Worm (Caenorhabditis elegans) whole organism, L4 larva: ENCODE results near the gene F39F10.5.

Experiments used
- F44E2.7 ChIP-seq: fragments of 200-800 bp; sonication (Bioruptor generic); IDR thresholded peaks from 2 replicates; pipeline ENCODE4 v2.1.2; 2022; ENCODE audit warnings: missing genetic modification characterization, missing compliant biosample characterization
- R02D3.7 ChIP-seq: fragments of 150-350 bp; sonication (generic microtip); optimal IDR thresholded peaks from 3 replicates; lab custom pipeline; 2014; ENCODE audit warnings: missing biosample characterization, missing genetic modification characterization
- Y48G9A.11 ChIP-seq: fragments of 200-800 bp; sonication (Bioruptor generic); IDR thresholded peaks from 2 replicates; pipeline ENCODE4 v1.3.6; 2022; ENCODE audit warnings: missing genetic modification reagents, missing genetic modification characterization, missing compliant biosample characterization
- Y75B8A.6 ChIP-seq: fragments of 200-800 bp; sonication (Bioruptor generic); IDR thresholded peaks from 2 replicates; pipeline ENCODE4 v1.3.6; 2022; ENCODE audit warnings: missing genetic modification reagents, missing genetic modification characterization, missing compliant biosample characterization
- ZK546.5 ChIP-seq, 2 experiments: sonication (generic microtip); optimal IDR thresholded peaks; 2 replicates each; lab custom pipeline; 2017; ENCODE audit warnings: missing biosample characterization in 2 of 2, missing genetic modification characterization in 2 of 2
- arid-1 ChIP-seq: fragments of 200-800 bp; sonication (Bioruptor generic); conservative IDR thresholded peaks from 2 replicates; pipeline ENCODE4 v1.3.6; 2022; ENCODE audit warnings: missing genetic modification reagents, missing genetic modification characterization, missing compliant biosample characterization
- attf-4 ChIP-seq: sonication (generic microtip); optimal IDR thresholded peaks from 3 replicates; lab custom pipeline; 2017; ENCODE audit warnings: missing biosample characterization, missing genetic modification characterization
- ceh-20 ChIP-seq: fragments of 200-800 bp; sonication (Bioruptor generic); IDR thresholded peaks from 2 replicates; pipeline ENCODE4 v1.3.6; 2022; ENCODE audit warnings: missing genetic modification reagents, missing genetic modification characterization, missing compliant biosample characterization
- ceh-28 ChIP-seq: fragments of 150-350 bp; optimal IDR thresholded peaks from 2 replicates; lab custom pipeline; 2014; ENCODE audit warnings: missing biosample characterization, missing genetic modification reagents, missing genetic modification characterization
- ceh-62 ChIP-seq: sonication (generic microtip); optimal IDR thresholded peaks from 2 replicates; lab custom pipeline; 2017; ENCODE audit warnings: missing biosample characterization, missing genetic modification characterization
- ceh-82 ChIP-seq: sonication (generic microtip); optimal IDR thresholded peaks from 2 replicates; lab custom pipeline; 2017; ENCODE audit warnings: missing biosample characterization, missing genetic modification characterization
- ces-1 ChIP-seq: fragments of 150-350 bp; sonication (generic microtip); optimal IDR thresholded peaks from 4 replicates; lab custom pipeline; 2014; ENCODE audit warnings: missing biosample characterization, missing genetic modification reagents, missing genetic modification characterization
- ctbp-1 ChIP-seq: fragments of 200-800 bp; sonication (Bioruptor generic); IDR thresholded peaks from 2 replicates; pipeline ENCODE4 v1.3.6; 2022; ENCODE audit warnings: missing genetic modification reagents, missing genetic modification characterization, missing compliant biosample characterization
- daf-16 ChIP-seq, 3 experiments: sonication (generic microtip); optimal IDR thresholded peaks; 2 replicates each; lab custom pipeline; 2016 to 2017; ENCODE audit warnings: missing genetic modification characterization in 3 of 3, missing genetic modification reagents in 3 of 3, mild to moderate bottlenecking in 2 of 3, missing compliant biosample characterization in 2 of 3, missing biosample characterization in 1 of 3, moderate library complexity in 1 of 3
- daf-8 ChIP-seq: fragments of 200-800 bp; sonication (Bioruptor generic); IDR thresholded peaks from 2 replicates; pipeline ENCODE4 v1.3.6; 2022; ENCODE audit warnings: missing genetic modification characterization, missing compliant biosample characterization
- dmd-6 ChIP-seq: fragments of 200-800 bp; sonication (Bioruptor generic); IDR thresholded peaks from 2 replicates; pipeline ENCODE4 v1.3.6; 2022; ENCODE audit warnings: missing genetic modification reagents, missing genetic modification characterization, missing compliant biosample characterization
- dmd-8 ChIP-seq: fragments of 200-800 bp; sonication (Bioruptor generic); IDR thresholded peaks from 2 replicates; pipeline ENCODE4 v1.3.6; 2022; ENCODE audit warnings: missing genetic modification characterization, missing compliant biosample characterization
- dpl-1 ChIP-seq: fragments of 150-350 bp; optimal IDR thresholded peaks from 2 replicates; lab custom pipeline; 2014; ENCODE audit warnings: missing biosample characterization, missing genetic modification reagents, missing genetic modification characterization
- duxl-1 ChIP-seq: sonication (generic microtip); optimal IDR thresholded peaks from 2 replicates; lab custom pipeline; 2016; ENCODE audit warnings: mild to moderate bottlenecking, missing genetic modification characterization, moderate library complexity, missing compliant biosample characterization; ENCODE audit not compliant: poor library complexity
- egl-43 ChIP-seq: fragments of 200-800 bp; sonication (Bioruptor generic); IDR thresholded peaks from 2 replicates; pipeline ENCODE4 v1.3.6; 2022; ENCODE audit warnings: missing genetic modification reagents, missing genetic modification characterization, missing compliant biosample characterization
- fkh-10 ChIP-seq: fragments of 150-350 bp; optimal IDR thresholded peaks from 2 replicates; lab custom pipeline; 2014; ENCODE audit warnings: missing biosample characterization, missing genetic modification reagents, missing genetic modification characterization
- fos-1 ChIP-seq: fragments of 150-350 bp; optimal IDR thresholded peaks from 2 replicates; lab custom pipeline; 2014; ENCODE audit warnings: missing biosample characterization, missing genetic modification characterization
- gei-8 ChIP-seq: fragments of 200-800 bp; sonication (Bioruptor generic); optimal IDR thresholded peaks from 2 replicates; lab custom pipeline; 2018; ENCODE audit warnings: mild to moderate bottlenecking, missing genetic modification characterization, missing compliant biosample characterization
- hlh-11 ChIP-seq: fragments of 200-800 bp; sonication (Bioruptor generic); optimal IDR thresholded peaks from 2 replicates; lab custom pipeline; 2018; ENCODE audit warnings: mild to moderate bottlenecking, missing genetic modification characterization, missing compliant biosample characterization
- hlh-30 ChIP-seq: sonication (generic microtip); optimal IDR thresholded peaks from 2 replicates; lab custom pipeline; 2017; ENCODE audit warnings: antibody characterized with exemption, mild to moderate bottlenecking, missing genetic modification characterization, missing compliant biosample characterization; ENCODE audit not compliant: insufficient read depth
- lin-15B ChIP-seq: fragments of 150-350 bp; sonication (generic microtip); optimal IDR thresholded peaks from 3 replicates; lab custom pipeline; 2014; ENCODE audit warnings: missing biosample characterization, missing genetic modification characterization
- lin-38 ChIP-seq: fragments of 200-800 bp; sonication (Bioruptor generic); IDR thresholded peaks from 2 replicates; pipeline ENCODE4 v1.3.6; 2022; ENCODE audit warnings: missing genetic modification reagents, missing genetic modification characterization, missing compliant biosample characterization
- madf-5 ChIP-seq, 2 experiments: fragments of 200-800 bp; sonication (Bioruptor generic); IDR thresholded peaks; 2 replicates each; pipeline ENCODE4 v1.3.6; 2022; ENCODE audit warnings: missing compliant biosample characterization in 2 of 2, missing genetic modification characterization in 2 of 2
- madf-9 ChIP-seq: fragments of 200-800 bp; sonication (Bioruptor generic); conservative IDR thresholded peaks from 2 replicates; pipeline ENCODE4 v1.3.6; 2022; ENCODE audit warnings: missing genetic modification reagents, missing genetic modification characterization, missing compliant biosample characterization
- mdt-29 ChIP-seq: fragments of 200-800 bp; sonication (Bioruptor generic); IDR thresholded peaks from 2 replicates; pipeline ENCODE4 v1.3.6; 2022; ENCODE audit warnings: missing genetic modification reagents, missing genetic modification characterization, missing compliant biosample characterization
- mxl-3 ChIP-seq: fragments of 200-800 bp; sonication (Bioruptor generic); optimal IDR thresholded peaks from 2 replicates; lab custom pipeline; 2018; ENCODE audit warnings: mild to moderate bottlenecking, missing genetic modification characterization, missing compliant biosample characterization
- nhr-11 ChIP-seq: fragments of 150-350 bp; optimal IDR thresholded peaks from 2 replicates; lab custom pipeline; 2014; ENCODE audit warnings: missing biosample characterization, missing genetic modification characterization
- nhr-237 ChIP-seq: sonication (generic microtip); optimal IDR thresholded peaks from 2 replicates; lab custom pipeline; 2017; ENCODE audit warnings: missing biosample characterization, missing genetic modification characterization
- nhr-25 ChIP-seq: sonication (generic microtip); optimal IDR thresholded peaks from 2 replicates; lab custom pipeline; 2017; ENCODE audit warnings: missing genetic modification characterization, mild to moderate bottlenecking, missing compliant biosample characterization, antibody characterized with exemption, moderate library complexity, borderline replicate concordance; ENCODE audit not compliant: insufficient read depth
- nhr-41 ChIP-seq: fragments of 200-800 bp; sonication (Bioruptor generic); IDR thresholded peaks from 2 replicates; pipeline ENCODE4 v1.3.6; 2022; ENCODE audit warnings: missing genetic modification reagents, missing genetic modification characterization, missing compliant biosample characterization
- nhr-6 ChIP-seq: fragments of 150-350 bp; optimal IDR thresholded peaks from 2 replicates; lab custom pipeline; 2014; ENCODE audit warnings: missing biosample characterization, missing genetic modification characterization
- nhr-77 ChIP-seq: fragments of 150-350 bp; optimal IDR thresholded peaks from 2 replicates; lab custom pipeline; 2014; ENCODE audit warnings: missing biosample characterization, missing genetic modification characterization
- pha-4 ChIP-seq, 2 experiments: fragments of 150-350 bp in 1 of 2; fragments of 200-800 bp in 1 of 2; sonication (Bioruptor generic) in 1 of 2; IDR thresholded peaks in 1 of 2; optimal IDR thresholded peaks in 1 of 2; 2 replicates each; pipeline versions ENCODE4 v1.3.6 to Lab custom; 2014 to 2022; ENCODE audit warnings: missing genetic modification characterization in 2 of 2, missing genetic modification reagents in 2 of 2, missing biosample characterization in 1 of 2, missing compliant biosample characterization in 1 of 2
- pqm-1 ChIP-seq: sonication (generic microtip); optimal IDR thresholded peaks from 2 replicates; lab custom pipeline; 2017; ENCODE audit warnings: missing biosample characterization, missing genetic modification characterization
- skn-1 ChIP-seq: fragments of 150-350 bp; optimal IDR thresholded peaks from 2 replicates; lab custom pipeline; 2014; ENCODE audit warnings: missing biosample characterization, missing genetic modification characterization
- spr-1 ChIP-seq: sonication (generic microtip); optimal IDR thresholded peaks from 2 replicates; lab custom pipeline; 2016; ENCODE audit warnings: mild to moderate bottlenecking, missing genetic modification characterization, missing compliant biosample characterization
- unc-130 ChIP-seq: sonication (generic microtip); optimal IDR thresholded peaks from 2 replicates; lab custom pipeline; 2016; ENCODE audit warnings: missing genetic modification reagents, missing genetic modification characterization, missing compliant biosample characterization
- unc-39 ChIP-seq: sonication (generic microtip); optimal IDR thresholded peaks from 2 replicates; lab custom pipeline; 2017; ENCODE audit warnings: missing biosample characterization, missing genetic modification characterization
- unc-62 ChIP-seq, 3 experiments: fragments of 150-350 bp in 1 of 3; sonication (generic microtip); optimal IDR thresholded peaks in 2 of 3; peaks in 1 of 3; 1 replicate in 1 of 3; 2 replicates in 2 of 3; lab custom pipeline; 2014 to 2017; ENCODE audit warnings: missing biosample characterization in 3 of 3, missing genetic modification characterization in 3 of 3, missing genetic modification reagents in 3 of 3, missing genotype in 1 of 3
- zfp-2 ChIP-seq: sonication (generic microtip); optimal IDR thresholded peaks from 2 replicates; lab custom pipeline; 2016; ENCODE audit warnings: mild to moderate bottlenecking, missing genetic modification characterization, missing compliant biosample characterization
- ztf-11 ChIP-seq: fragments of 150-350 bp; optimal IDR thresholded peaks from 2 replicates; lab custom pipeline; 2014; ENCODE audit warnings: missing biosample characterization, missing genetic modification characterization
- ztf-7 ChIP-seq: fragments of 150-350 bp; optimal IDR thresholded peaks from 2 replicates; lab custom pipeline; 2014; ENCODE audit warnings: missing biosample characterization, missing genetic modification characterization

The F39F10.5 gene

DNA sequence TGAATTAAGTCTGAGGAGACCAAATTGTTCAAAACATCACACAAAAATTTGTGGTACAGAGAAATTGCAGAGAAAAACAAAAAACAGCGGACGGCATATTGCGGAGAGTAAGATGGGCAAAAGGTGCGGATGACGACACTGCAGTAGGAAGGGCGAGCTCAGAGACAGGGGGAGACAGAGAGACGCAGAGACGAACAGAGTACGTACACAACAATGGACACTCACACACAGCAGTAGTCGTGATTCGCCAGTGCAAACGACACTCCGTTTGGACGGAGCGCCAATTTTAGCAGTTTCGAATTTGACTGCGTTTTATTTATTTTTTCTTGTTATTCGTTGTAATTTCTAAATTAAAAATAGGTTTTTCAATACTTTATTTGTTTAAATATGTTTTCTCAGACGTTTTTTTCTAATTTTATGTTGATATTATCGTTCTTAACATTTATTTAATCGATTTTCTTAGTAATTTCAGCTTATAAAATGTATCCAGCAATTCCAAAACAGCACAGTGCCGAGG, 41.1 kb downstream of the F39F10.5 start, which contains the start of gene T20F7.1 (continued):
- no peak for TF ChIP-seq fkh-10 (GFP tag; lab: Kevin White, UChicago)
- TF ChIP-seq madf-9 (GFP tag; lab: Robert Waterston, UW), result no peak
- TF ChIP-seq madf-5 (GFP tag; IDR thresholded peaks at IDR 0.05; lab: Robert Waterston, UW), result no peak
- no peak for TF ChIP-seq ceh-82
- no peak for TF ChIP-seq mdt-29 (GFP tag; lab: Robert Waterston, UW)
- no peak for TF ChIP-seq ctbp-1 (GFP tag; lab: Robert Waterston, UW)
- no peak for TF ChIP-seq duxl-1 (tag; lab: Kevin White, UChicago)
- TF ChIP-seq nhr-237 (tag; lab: Kevin White, UChicago), result no peak
- no peak for TF ChIP-seq egl-43 (GFP tag; lab: Robert Waterston, UW)
- no peak for TF ChIP-seq lin-38 (GFP tag; lab: Robert Waterston, UW)
- no peak for TF ChIP-seq Y48G9A.11
- no peak for TF ChIP-seq Y75B8A.6
- TF ChIP-seq dmd-8 (GFP tag; lab: Robert Waterston, UW), result no peak
- no peak for TF ChIP-seq fos-1 (tag; lab: Kevin White, UChicago)
- TF ChIP-seq ceh-62, result no peak
- TF ChIP-seq F44E2.7, result no peak
- 0 out of 2 replicates have a peak, but pooled peaks have one; percentile 45 for TF ChIP-seq arid-1 (GFP tag; lab: Robert Waterston, UW)
- no peak for TF ChIP-seq ceh-28 (tag; lab: Kevin White, UChicago)
- peak; percentile 84 for TF ChIP-seq hlh-30 (tag; lab: Kevin White, UChicago)
- TF ChIP-seq unc-130 (GFP tag; lab: Kevin White, UChicago), result no peak
- peak; percentile 17 for TF ChIP-seq nhr-6 (tag; lab: Kevin White, UChicago)
- TF ChIP-seq spr-1 (tag; lab: Kevin White, UChicago), result no peak
- TF ChIP-seq nhr-25 (tag; lab: Kevin White, UChicago), result no peak
- peak; percentile 44 for TF ChIP-seq nhr-11 (tag; lab: Kevin White, UChicago)
- peak; percentile 43 for TF ChIP-seq dpl-1 (GFP tag; lab: Kevin White, UChicago)
- TF ChIP-seq pha-4 (GFP tag; IDR thresholded peaks at IDR 0.05; lab: Robert Waterston, UW), result no peak
- TF ChIP-seq pha-4 (tag; optimal IDR thresholded peaks at IDR 0.05; lab: Kevin White, UChicago), result peak; percentile 30
- TF ChIP-seq ztf-7 (tag; lab: Kevin White, UChicago), result no peak
- no peak for TF ChIP-seq ZK546.5 (tag; optimal IDR thresholded peaks at IDR 0.05; lab: Kevin White, UChicago)
- TF ChIP-seq lin-15B (tag; lab: Kevin White, UChicago), result no peak
- no peak for TF ChIP-seq unc-39 (tag; lab: Kevin White, UChicago)
- TF ChIP-seq nhr-41 (GFP tag; lab: Robert Waterston, UW), result no peak
- 0 out of 2 replicates have a peak, but pooled peaks have one; percentile 56 for TF ChIP-seq ceh-20
- TF ChIP-seq daf-8 (GFP tag; lab: Robert Waterston, UW), result no peak
- no peak for TF ChIP-seq attf-4 (tag; lab: Kevin White, UChicago)
- TF ChIP-seq unc-62 (GFP tag; optimal IDR thresholded peaks at IDR 0.05 in 1 of 2; lab: Kevin White, UChicago), result peak in 1 of 2 experiments; percentile 17
- no peak for TF ChIP-seq unc-62 (tag; optimal IDR thresholded peaks at IDR 0.05; lab: Kevin White, UChicago)
- TF ChIP-seq, all 104 proteins: peak for 24

DNA sequence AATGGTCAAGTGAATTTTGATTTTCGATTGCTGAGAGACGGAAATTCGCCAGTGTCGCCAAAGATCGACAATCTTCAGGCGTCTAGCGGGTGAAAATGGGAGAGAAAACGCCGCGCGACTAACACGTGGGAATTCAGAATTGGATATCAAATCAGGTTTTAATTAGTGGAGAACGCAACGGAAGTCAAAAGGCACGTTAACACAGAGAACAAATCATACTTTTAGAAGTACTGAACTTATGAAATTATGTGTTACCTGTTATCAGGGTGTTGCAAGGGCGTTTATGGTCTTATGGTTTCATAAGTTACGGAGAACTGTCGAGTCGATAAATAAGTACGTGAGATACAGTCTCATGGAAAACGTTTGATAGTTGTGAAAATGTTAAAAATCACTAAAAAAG, 42.2 kb downstream of the F39F10.5 start:
- TF ChIP-seq F44E2.7 (no peak), ztf-11 (no peak), pqm-1 (peak; percentile 59), zfp-2 (tag; lab: Kevin White, UChicago) (no peak), daf-16 (GFP tag; optimal IDR thresholded peaks at IDR 0.05; lab: Kevin White, UChicago) (no peak), daf-16 (tag; optimal IDR thresholded peaks at IDR 0.05; lab: Kevin White, UChicago) (peak; percentile 82), nhr-77 (tag; lab: Kevin White, UChicago) (peak; percentile 39), Y75B8A.6 (no peak), gei-8 (GFP tag; lab: Kevin White, UChicago) (no peak), nhr-41 (GFP tag; lab: Robert Waterston, UW) (no peak), unc-62 (GFP tag; optimal IDR thresholded peaks at IDR 0.05 in 1 of 2; lab: Kevin White, UChicago) (peak in 1 of 2 experiments; percentile 89), unc-62 (tag; optimal IDR thresholded peaks at IDR 0.05; lab: Kevin White, UChicago) (no peak), hlh-30 (tag; lab: Kevin White, UChicago) (peak; percentile 73), dpl-1 (GFP tag; lab: Kevin White, UChicago) (no peak), dmd-6 (GFP tag; lab: Robert Waterston, UW) (peak; percentile 68), hlh-11 (tag; lab: Kevin White, UChicago) (peak; percentile 54), R02D3.7 (no peak), ces-1 (GFP tag; lab: Kevin White, UChicago) (no peak), nhr-25 (tag; lab: Kevin White, UChicago) (no peak), mxl-3 (GFP tag; lab: Kevin White, UChicago) (peak; percentile 97), skn-1 (tag; lab: Kevin White, UChicago) (no peak), ceh-28 (tag; lab: Kevin White, UChicago) (no peak), daf-8 (GFP tag; lab: Robert Waterston, UW) (no peak), nhr-237 (tag; lab: Kevin White, UChicago) (no peak)
